Worm (Caenorhabditis elegans): ENCODE results near the gene flh-3.
"Not testable (repeated sequence)": the region's sequence is repeated elsewhere in the genome, so short reads cannot be mapped to it uniquely, and the experiment has no call there.

The flh-3 gene

ce11 chrIV:9286305-9286704 is 16.4 kb downstream of the flh-3 start, which contains the start of gene nhr-267:
Gene nhr-267 (minus strand): TSS chrIV:9286405.
- not testable (repeated sequence) for TF ChIP-seq ceh-22, lin-11, pqm-1 (tag; optimal IDR thresholded peaks at IDR 0.05)

DNA sequence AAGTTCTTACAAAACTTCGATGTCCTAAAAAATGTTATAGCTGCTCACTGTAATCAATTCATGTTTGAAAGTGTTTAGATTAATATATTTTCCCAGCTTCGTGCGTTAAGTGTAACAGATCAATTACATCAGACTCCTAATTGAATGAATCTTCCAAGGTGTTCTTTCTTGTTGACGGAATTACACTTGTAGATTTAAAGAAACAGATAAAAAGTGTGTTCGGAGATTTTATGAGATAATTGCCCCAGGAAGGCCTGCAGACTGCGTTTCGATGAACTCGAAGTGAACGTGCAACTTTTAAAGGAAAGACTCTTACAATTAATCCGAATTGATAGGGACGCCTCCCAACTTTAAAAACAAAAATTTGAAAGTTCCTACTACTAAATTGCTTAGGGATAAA is 19.7 kb downstream of the flh-3 start:
- no peak for TF ChIP-seq ceh-9 (tag; optimal IDR thresholded peaks at IDR 0.05)
- no peak for TF ChIP-seq unc-86 (tag; optimal IDR thresholded peaks at IDR 0.05)
- TF ChIP-seq hlh-8 (tag; optimal IDR thresholded peaks at IDR 0.05): no peak
- no peak for TF ChIP-seq mec-3 (tag; optimal IDR thresholded peaks at IDR 0.05; ENCODE audit: borderline replicate concordance)
- no peak for TF ChIP-seq gmeb-2 (tag; optimal IDR thresholded peaks at IDR 0.05)
- no peak for TF ChIP-seq ceh-14 (tag; optimal IDR thresholded peaks at IDR 0.05)
- no peak for TF ChIP-seq zip-5 (tag; optimal IDR thresholded peaks at IDR 0.05)

ce11 chrIV:9293825-9294224 is 23.9 kb downstream of the flh-3 start, which contains the start of gene nhr-264:
Gene nhr-264 (minus strand): TSS chrIV:9293925.
- TF ChIP-seq ceh-34 (tag; optimal IDR thresholded peaks at IDR 0.05); ceh-24 (tag; optimal IDR thresholded peaks at IDR 0.05); fkh-10 (GFP tag; optimal IDR thresholded peaks at IDR 0.05): not testable (repeated sequence)

- TF ChIP-seq hlh-8 (tag; optimal IDR thresholded peaks at IDR 0.05): no peak
- TF ChIP-seq tbx-2 (tag; optimal IDR thresholded peaks at IDR 0.05): no peak
- no peak for TF ChIP-seq ceh-2 (tag; optimal IDR thresholded peaks at IDR 0.05)
- TF ChIP-seq ceh-24 (tag; optimal IDR thresholded peaks at IDR 0.05): no peak
Measured at ce11 chrIV:9296285-9296684, 26.4 kb downstream of the flh-3 start, which contains the start of gene F49C12.1. Gene F49C12.1 (minus strand): TSS chrIV:9296354.

ce11 chrIV:9299145-9299544 is 29.2 kb downstream of the flh-3 start, which contains the start of gene F49C12.2:
Gene F49C12.2 (minus strand): TSS chrIV:9299245.
- no peak for TF ChIP-seq sdc-2 (tag; optimal IDR thresholded peaks at IDR 0.05)
- no peak for TF ChIP-seq hlh-30 (tag; optimal IDR thresholded peaks at IDR 0.05; ENCODE audit: insufficient read depth)
- no peak for TF ChIP-seq F13H6.1 (tag; optimal IDR thresholded peaks at IDR 0.05)
- no peak for TF ChIP-seq nfya-1 (tag; optimal IDR thresholded peaks at IDR 0.05)
- TF ChIP-seq hlh-6 (tag; optimal IDR thresholded peaks at IDR 0.05): no peak
- TF ChIP-seq K02D7.2 (tag; optimal IDR thresholded peaks at IDR 0.05): no peak
- no peak for TF ChIP-seq ceh-30 (tag; optimal IDR thresholded peaks at IDR 0.05)
- no peak for TF ChIP-seq unc-42 (tag; optimal IDR thresholded peaks at IDR 0.05)
- no peak for TF ChIP-seq unc-86 (tag; optimal IDR thresholded peaks at IDR 0.05)
- TF ChIP-seq ama-1 (optimal IDR thresholded peaks at IDR 0.05): no peak

DNA sequence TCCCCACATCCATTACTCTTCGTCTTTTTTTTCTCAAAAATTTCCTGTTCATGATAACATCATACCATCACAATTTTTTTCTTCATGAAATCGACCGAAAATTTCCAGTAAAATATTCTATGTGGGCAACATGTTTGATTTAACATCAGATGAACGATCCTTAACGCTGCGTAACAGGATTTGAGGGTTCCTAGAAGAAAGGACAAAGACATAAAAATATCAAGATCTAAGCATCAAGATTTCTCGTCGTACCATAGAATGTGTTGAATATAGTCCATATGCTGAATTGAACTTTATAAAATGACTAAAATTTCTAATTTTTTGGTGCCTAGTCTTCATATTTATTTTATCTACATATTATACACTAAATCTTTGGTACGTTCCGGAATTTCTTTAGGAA is 30.2 kb downstream of the flh-3 start, which contains the start of gene F49C12.3:
F49C12.3 (plus strand) TSS at position 301 of the 400 bp plus-strand sequence.
- TF ChIP-seq hlh-15 (tag; optimal IDR thresholded peaks at IDR 0.05) (no peak), F13H6.1 (tag; optimal IDR thresholded peaks at IDR 0.05) (no peak), unc-86 (tag; optimal IDR thresholded peaks at IDR 0.05) (no peak), ceh-48 (tag; optimal IDR thresholded peaks at IDR 0.05) (no peak), madf-2 (tag; optimal IDR thresholded peaks at IDR 0.05) (no peak), fax-1 (tag; optimal IDR thresholded peaks at IDR 0.05) (no peak), sox-2 (GFP tag; IDR thresholded peaks at IDR 0.05) (no peak)

DNA sequence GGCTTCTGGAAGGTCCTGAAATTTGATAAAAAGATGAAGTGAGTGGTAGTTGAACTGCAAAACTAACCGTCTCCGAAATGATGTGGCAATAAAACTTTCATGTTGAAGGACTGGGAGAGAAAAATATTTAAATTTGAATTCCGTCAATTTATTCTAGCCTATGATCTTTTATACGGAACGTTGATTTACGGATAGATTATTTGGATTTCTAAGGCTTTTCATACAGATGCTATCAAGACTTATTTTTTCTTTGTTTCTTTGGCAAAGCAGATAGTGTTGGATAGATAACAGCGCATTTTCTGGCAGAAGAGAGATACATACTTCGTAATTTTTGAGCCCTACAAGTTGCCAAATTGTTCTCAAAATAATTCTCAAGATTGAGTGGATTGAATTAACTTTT is 34.1 kb downstream of the flh-3 start, which contains the start of gene F49C12.4:
F49C12.4 (minus strand) TSS at position 101 of the 400 bp plus-strand sequence.
- TF ChIP-seq ahr-1 (tag; optimal IDR thresholded peaks at IDR 0.05) (no peak), unc-86 (tag; optimal IDR thresholded peaks at IDR 0.05) (no peak), eyg-1 (tag; optimal IDR thresholded peaks at IDR 0.05) (no peak), C08G9.2 (tag; optimal IDR thresholded peaks at IDR 0.05) (no peak), ceh-18 (tag; optimal IDR thresholded peaks at IDR 0.05) (no peak), T23F11.4 (GFP tag; optimal IDR thresholded peaks at IDR 0.05) (no peak), nfya-1 (tag; optimal IDR thresholded peaks at IDR 0.05) (no peak), ceh-22 (tag; optimal IDR thresholded peaks at IDR 0.05) (no peak), K02D7.2 (tag; optimal IDR thresholded peaks at IDR 0.05) (no peak), pqm-1 (tag; optimal IDR thresholded peaks at IDR 0.05) (no peak), pros-1 (tag; optimal IDR thresholded peaks at IDR 0.05) (no peak), ceh-34 (tag; optimal IDR thresholded peaks at IDR 0.05) (no peak), nhr-232 (tag; optimal IDR thresholded peaks at IDR 0.05) (no peak), che-1 (tag; optimal IDR thresholded peaks at IDR 0.05) (no peak), unc-3 (GFP tag; conservative IDR thresholded peaks at IDR 0.05) (no peak), unc-3 (tag; optimal IDR thresholded peaks at IDR 0.05) (no peak)

All from whole organism, late embryonic.